Fruit fly (Drosophila melanogaster) whole organism, embryonic: Measurements from ENCODE around the gene Nplp3.
A peak's percentile ranks its signal among the peaks of the same experiment; 100 is the strongest.

ENCODE experiments used
- Ada2b ChIP-seq: fragments of 200-800 bp; sonication (Bioruptor generic); IDR thresholded peaks from 2 replicates; pipeline ENCODE4 v1.3.6; 2022; ENCODE audit warnings: missing biosample characterization, missing genetic modification characterization
- Awh ChIP-seq: fragments of 200-800 bp; sonication (Bioruptor generic); IDR thresholded peaks from 2 replicates; pipeline ENCODE4, ENCODE4 v1.3.6; 2022; ENCODE audit warnings: missing biosample characterization, missing genetic modification characterization
- Bgb ChIP-seq: fragments of 200-800 bp; sonication (Bioruptor generic); IDR thresholded peaks from 2 replicates; pipeline ENCODE4 v1.3.6; 2022; ENCODE audit warnings: missing biosample characterization, missing genetic modification characterization; ENCODE audit not compliant: partially characterized antibody
- CG12391 ChIP-seq: fragments of 200-800 bp; sonication (Bioruptor generic); optimal IDR thresholded peaks from 3 replicates; lab custom pipeline; 2018; ENCODE audit warnings: missing biosample characterization, mild to moderate bottlenecking, missing genetic modification characterization, moderate library complexity
- CG12769 ChIP-seq: fragments of 200-800 bp; sonication (Bioruptor generic); optimal IDR thresholded peaks from 2 replicates; lab custom pipeline; 2019; ENCODE audit warnings: missing biosample characterization, mild to moderate bottlenecking, missing genetic modification characterization, moderate library complexity
- CG13287 ChIP-seq: fragments of 200-800 bp; sonication (Bioruptor generic); IDR thresholded peaks from 2 replicates; pipeline ENCODE4 v1.3.6; 2022; ENCODE audit warnings: missing biosample characterization, missing genetic modification characterization; ENCODE audit not compliant: partially characterized antibody
- CG15514 ChIP-seq: fragments of 200-800 bp; sonication (Bioruptor generic); optimal IDR thresholded peaks from 3 replicates; lab custom pipeline; 2017; ENCODE audit warnings: missing biosample characterization, missing genetic modification characterization, mild to moderate bottlenecking, moderate library complexity, missing genetic modification reagents
- CG1602 ChIP-seq: fragments of 200-800 bp; sonication (Bioruptor generic); optimal IDR thresholded peaks from 3 replicates; lab custom pipeline; 2016; ENCODE audit warnings: missing biosample characterization, missing genetic modification characterization
- CG17186 ChIP-seq: fragments of 200-800 bp; sonication (Bioruptor generic); optimal IDR thresholded peaks from 3 replicates; lab custom pipeline; 2017; ENCODE audit warnings: missing biosample characterization, missing genetic modification reagents, missing genetic modification characterization
- CG30431 ChIP-seq: fragments of 200-800 bp; sonication (Bioruptor generic); optimal IDR thresholded peaks from 2 replicates; lab custom pipeline; 2017; ENCODE audit warnings: missing biosample characterization, missing genetic modification characterization
- CG3163 ChIP-seq: fragments of 200-800 bp; sonication (Bioruptor generic); optimal IDR thresholded peaks from 3 replicates; lab custom pipeline; 2016; ENCODE audit warnings: missing biosample characterization, missing genetic modification characterization
- CG4424 ChIP-seq: fragments of 200-800 bp; sonication (Bioruptor generic); optimal IDR thresholded peaks from 3 replicates; lab custom pipeline; 2016; ENCODE audit warnings: missing biosample characterization, missing genetic modification characterization
- CG4730 ChIP-seq: fragments of 200-800 bp; sonication (Bioruptor generic); IDR thresholded peaks from 2 replicates; pipeline ENCODE4 v1.3.6; 2022; ENCODE audit warnings: missing biosample characterization, missing genetic modification characterization
- CG5953 ChIP-seq: fragments of 200-800 bp; sonication (Bioruptor generic); IDR thresholded peaks from 2 replicates; pipeline ENCODE4 v1.3.6; 2022; ENCODE audit warnings: missing biosample characterization, missing genetic modification characterization
- CG7786 ChIP-seq: fragments of 200-800 bp; sonication (Bioruptor generic); optimal IDR thresholded peaks from 2 replicates; lab custom pipeline; 2016; ENCODE audit warnings: missing biosample characterization, missing genetic modification characterization
- CG7928 ChIP-seq: fragments of 200-800 bp; sonication (Bioruptor generic); optimal IDR thresholded peaks from 2 replicates; lab custom pipeline; 2017; ENCODE audit warnings: missing biosample characterization, mild to moderate bottlenecking, missing genetic modification characterization
- CG7963 ChIP-seq: fragments of 200-800 bp; sonication (Bioruptor generic); IDR thresholded peaks from 3 replicates; pipeline ENCODE4 v1.3.6; 2022; ENCODE audit warnings: missing biosample characterization, missing genetic modification characterization; ENCODE audit not compliant: partially characterized antibody
- CG8290 ChIP-seq, 3 experiments: fragments of 200-800 bp; sonication (Bioruptor generic); optimal IDR thresholded peaks; 2 replicates each; lab custom pipeline; 2016 to 2019; ENCODE audit warnings: missing biosample characterization in 3 of 3, missing genetic modification characterization in 3 of 3, mild to moderate bottlenecking in 2 of 3, moderate library complexity in 1 of 3
- CG9932 ChIP-seq: fragments of 200-800 bp; sonication (Bioruptor generic); IDR thresholded peaks from 2 replicates; pipeline ENCODE4 v1.3.6; 2022; ENCODE audit warnings: missing biosample characterization, missing genetic modification characterization
- D ChIP-seq, 2 experiments: fragments of 200-800 bp in 1 of 2; fragments of >200 bp in 1 of 2; sonication (Bioruptor generic) in 1 of 2; optimal IDR thresholded peaks; 2 replicates in 1 of 2; 3 replicates in 1 of 2; lab custom pipeline; 2017; ENCODE audit warnings: mild to moderate bottlenecking in 1 of 2, missing biosample characterization in 1 of 2, missing genetic modification characterization in 1 of 2, missing genetic modification reagents in 1 of 2
- D19A ChIP-seq: fragments of 200-800 bp; optimal IDR thresholded peaks from 3 replicates; lab custom pipeline; 2019; ENCODE audit warnings: missing biosample characterization, mild to moderate bottlenecking, missing genetic modification characterization, moderate library complexity
- Dip2 ChIP-seq: fragments of 200-800 bp; sonication (Bioruptor generic); IDR thresholded peaks from 2 replicates; pipeline ENCODE4 v1.3.6; 2022; ENCODE audit warnings: missing biosample characterization, missing genetic modification characterization
- E2f2 ChIP-seq: fragments of 200-800 bp; sonication (Bioruptor generic); IDR thresholded peaks from 2 replicates; pipeline ENCODE4 v1.3.6; 2022; ENCODE audit warnings: missing biosample characterization, missing genetic modification characterization
- Eip74EF ChIP-seq, 2 experiments: fragments of 200-800 bp in 1 of 2; fragments of >200 bp in 1 of 2; sonication (Bioruptor generic) in 1 of 2; optimal IDR thresholded peaks; 2 replicates each; lab custom pipeline; 2017 to 2019; ENCODE audit warnings: missing biosample characterization in 2 of 2, missing genetic modification characterization in 2 of 2, mild to moderate bottlenecking in 1 of 2, moderate library complexity in 1 of 2
- Gsc ChIP-seq: fragments of 200-800 bp; sonication (Bioruptor generic); IDR thresholded peaks from 2 replicates; pipeline ENCODE4 v1.3.6; 2022; ENCODE audit warnings: missing biosample characterization, missing genetic modification characterization
- HmgD ChIP-seq: fragments of 200-800 bp; sonication (Bioruptor generic); optimal IDR thresholded peaks from 3 replicates; lab custom pipeline; 2016; ENCODE audit warnings: missing biosample characterization, missing genetic modification characterization
- Med ChIP-seq: fragments of 200-800 bp; sonication (Bioruptor generic); peaks from one replicate; lab custom pipeline; 2016; ENCODE audit warnings: missing biosample characterization, missing genetic modification characterization, mild to moderate bottlenecking, inconsistent platforms, moderate library complexity
- NFAT ChIP-seq: fragments of 200-800 bp; sonication (Bioruptor generic); IDR thresholded peaks from 2 replicates; pipeline ENCODE4 v1.3.6; 2022; ENCODE audit warnings: missing biosample characterization, missing genetic modification characterization
- Rfx ChIP-seq: fragments of 200-800 bp; sonication (Bioruptor generic); IDR thresholded peaks from 2 replicates; pipeline ENCODE4 v1.3.6; 2022; ENCODE audit warnings: missing biosample characterization, missing genetic modification characterization
- Sry-β ChIP-seq: fragments of 200-800 bp; sonication (Bioruptor generic); optimal IDR thresholded peaks from 2 replicates; lab custom pipeline; 2018; ENCODE audit warnings: missing biosample characterization, mild to moderate bottlenecking, missing genetic modification characterization, moderate library complexity
- Usf ChIP-seq: fragments of 200-800 bp; sonication (Bioruptor generic); optimal IDR thresholded peaks from 2 replicates; lab custom pipeline; 2017; ENCODE audit warnings: missing genotype, missing biosample characterization, missing genetic modification characterization
- abd-A ChIP-seq: fragments of 200-800 bp; sonication (Bioruptor generic); optimal IDR thresholded peaks from 3 replicates; lab custom pipeline; 2019; ENCODE audit warnings: missing biosample characterization, mild to moderate bottlenecking, missing genetic modification characterization, moderate library complexity
- ase ChIP-seq: fragments of 200-800 bp; sonication (Bioruptor generic); IDR thresholded peaks from 3 replicates; pipeline ENCODE4 v1.3.6; 2022; ENCODE audit warnings: missing biosample characterization, missing genetic modification characterization
- bsh ChIP-seq, 2 experiments: fragments of 200-800 bp; sonication (Bioruptor generic); optimal IDR thresholded peaks; 2 replicates each; lab custom pipeline; 2017 to 2018; ENCODE audit warnings: mild to moderate bottlenecking in 2 of 2, missing biosample characterization in 2 of 2, missing genetic modification characterization in 2 of 2, moderate library complexity in 1 of 2
- dimm ChIP-seq: fragments of 200-800 bp; sonication (Bioruptor generic); IDR thresholded peaks from 2 replicates; pipeline ENCODE4 v1.3.6; 2022; ENCODE audit warnings: missing biosample characterization, missing genetic modification characterization
- esg ChIP-seq: fragments of 200-800 bp; sonication (Bioruptor generic); conservative IDR thresholded peaks from 2 replicates; pipeline ENCODE4 v1.3.6; 2022; ENCODE audit warnings: missing biosample characterization, missing genetic modification characterization
- ftz-f1 ChIP-seq: fragments of 200-800 bp; sonication (Bioruptor generic); optimal IDR thresholded peaks from 2 replicates; lab custom pipeline; 2016; ENCODE audit warnings: missing biosample characterization, missing genetic modification characterization
- grau ChIP-seq: fragments of 200-800 bp; optimal IDR thresholded peaks from 3 replicates; lab custom pipeline; 2019; ENCODE audit warnings: missing biosample characterization, mild to moderate bottlenecking, missing genetic modification characterization, moderate library complexity
- hb ChIP-seq: fragments of 200-800 bp; sonication (Bioruptor generic); IDR thresholded peaks from 3 replicates; pipeline ENCODE4 v1.3.6; 2022; ENCODE audit warnings: missing biosample characterization, missing genetic modification characterization; ENCODE audit not compliant: partially characterized antibody
- her ChIP-seq: fragments of 200-800 bp; sonication (Bioruptor generic); optimal IDR thresholded peaks from 2 replicates; lab custom pipeline; 2016; ENCODE audit warnings: missing biosample characterization, missing genetic modification characterization
- odd ChIP-seq: fragments of 200-800 bp; sonication (Bioruptor generic); optimal IDR thresholded peaks from 2 replicates; lab custom pipeline; 2017; ENCODE audit warnings: missing biosample characterization, mild to moderate bottlenecking, missing genetic modification characterization
- otp ChIP-seq: fragments of 200-800 bp; sonication (Bioruptor generic); IDR thresholded peaks from 3 replicates; pipeline ENCODE4, ENCODE4 v1.3.6; 2022; ENCODE audit warnings: missing biosample characterization, missing genetic modification characterization
- pho ChIP-seq: fragments of 200-800 bp; sonication (Bioruptor generic); optimal IDR thresholded peaks from 2 replicates; lab custom pipeline; 2016; ENCODE audit warnings: missing biosample characterization, missing genetic modification characterization
- pzg ChIP-seq: fragments of 200-800 bp; sonication (Bioruptor generic); optimal IDR thresholded peaks from 3 replicates; lab custom pipeline; 2018; ENCODE audit warnings: missing biosample characterization, mild to moderate bottlenecking, missing genetic modification characterization, moderate library complexity
- unc-4 ChIP-seq: fragments of 200-800 bp; sonication (Bioruptor generic); IDR thresholded peaks from 2 replicates; pipeline ENCODE4 v1.3.6; 2022; ENCODE audit warnings: missing biosample characterization, missing genetic modification characterization; ENCODE audit not compliant: partially characterized antibody
- vvl ChIP-seq: fragments of 200-800 bp; sonication (Bioruptor generic); IDR thresholded peaks from 2 replicates; pipeline ENCODE4 v1.3.6; 2022; ENCODE audit warnings: missing biosample characterization, missing genetic modification characterization
- zen2 ChIP-seq: fragments of 200-800 bp; sonication (Bioruptor generic); IDR thresholded peaks from 3 replicates; pipeline ENCODE4 v1.3.6; 2022; ENCODE audit warnings: missing biosample characterization, missing genetic modification characterization; ENCODE audit not compliant: partially characterized antibody

Nplp3 gene

DNA sequence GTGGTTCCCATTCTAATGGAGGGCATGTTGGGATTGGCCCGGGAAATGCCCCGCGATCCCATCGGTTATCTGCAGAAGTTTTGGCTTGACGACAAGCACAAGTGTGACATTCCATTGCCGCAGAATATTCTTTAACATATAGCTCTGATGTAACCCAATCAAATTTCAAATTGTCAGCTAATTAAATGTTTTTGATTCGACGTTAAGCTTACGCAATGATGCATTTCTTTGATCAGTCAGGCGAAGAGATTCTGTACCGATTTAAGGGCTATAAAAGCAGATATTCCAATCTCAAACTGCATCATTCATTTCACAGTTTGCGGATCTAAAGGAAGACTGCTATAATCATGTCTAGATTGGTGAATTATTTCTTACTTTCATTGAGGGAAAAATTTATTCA is 13.8 kb downstream of the Nplp3 start, which contains the start of gene retinin:
Gene retinin (plus strand): TSS at position 301 of the 400 bp plus-strand sequence.
- TF ChIP-seq her (GFP tag; lab: Kevin White, UChicago) (no peak), D (optimal IDR thresholded peaks at IDR 0.05; lab: Kevin White, UChicago) (no peak), D (GFP tag; optimal IDR thresholded peaks at IDR 0.05; lab: Kevin White, UChicago) (no peak), Gsc (GFP tag; lab: Robert Waterston, UW) (no peak), CG12391 (tag; lab: Kevin White, UChicago) (no peak), otp (GFP tag; lab: Robert Waterston, UW) (no peak), CG30431 (no peak), Rfx (GFP tag; lab: Robert Waterston, UW) (no peak), CG5953 (GFP tag; lab: Robert Waterston, UW) (no peak), CG7963 (GFP tag; lab: Robert Waterston, UW) (no peak), Dip2 (no peak), NFAT (no peak), Ada2b (GFP tag; lab: Robert Waterston, UW) (no peak), odd (GFP tag; lab: Kevin White, UChicago) (no peak), CG1602 (GFP tag; lab: Kevin White, UChicago) (no peak), unc-4 (GFP tag; lab: Robert Waterston, UW) (no peak)

DNA sequence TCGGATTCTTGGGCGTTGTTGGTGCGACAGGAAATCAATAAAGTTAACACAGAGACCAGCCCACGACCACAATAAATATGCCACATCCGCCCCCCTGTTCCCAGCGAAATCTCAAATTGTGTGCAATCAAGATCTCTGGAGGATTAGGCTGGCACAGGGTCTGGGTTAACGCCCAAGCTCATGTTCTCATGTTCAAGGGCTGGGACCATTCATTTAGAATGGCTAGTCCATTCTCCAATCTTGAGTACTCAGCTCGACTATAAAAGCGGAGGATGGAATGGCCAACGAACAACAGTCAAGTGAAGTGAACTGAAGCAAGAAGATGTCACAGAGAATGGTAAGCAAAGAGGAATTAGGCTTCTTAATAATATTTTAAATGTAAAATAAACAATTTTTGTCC is 15.2 kb downstream of the Nplp3 start, which contains the start of gene CG13056:
Gene CG13056 (plus strand): TSS at position 301 of the 400 bp plus-strand sequence.
- TF ChIP-seq grau (tag; lab: Kevin White, UChicago) (no peak), abd-A (tag; lab: Kevin White, UChicago) (no peak), CG9932 (GFP tag; lab: Robert Waterston, UW) (no peak), Sry-β (GFP tag; lab: Kevin White, UChicago) (no peak), pho (no peak), Dip2 (no peak), hb (GFP tag; lab: Robert Waterston, UW) (no peak), CG7786 (GFP tag; lab: Kevin White, UChicago) (no peak), ase (no peak), HmgD (GFP tag; lab: Kevin White, UChicago) (no peak), CG3163 (GFP tag; lab: Kevin White, UChicago) (no peak)

DNA sequence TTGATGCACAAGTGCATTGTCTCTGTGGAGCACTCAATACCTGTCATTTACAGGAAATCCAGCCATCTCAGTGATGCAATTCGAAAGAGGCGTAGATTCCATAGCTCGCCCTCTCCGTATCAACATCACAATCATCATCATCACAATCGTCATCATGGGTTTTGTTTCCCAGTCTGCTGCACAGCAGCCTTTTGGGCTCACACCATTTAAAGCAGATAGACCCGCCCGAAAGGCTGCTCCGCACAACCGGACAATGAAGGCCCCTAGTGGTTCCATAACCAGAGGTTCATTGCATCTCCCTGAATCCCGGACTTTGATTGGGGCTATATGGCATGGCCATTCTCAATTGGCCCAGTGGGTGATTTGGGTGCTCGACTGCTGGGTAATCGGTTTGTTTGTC is 17.1 kb downstream of the Nplp3 start:
- TF ChIP-seq CG8290 (GFP tag; optimal IDR thresholded peaks at IDR 0.05; lab: Kevin White, UChicago) (no peak), CG8290 (tag; optimal IDR thresholded peaks at IDR 0.05; lab: Kevin White, UChicago) (peak in 1 of 2 experiments; percentile 31), CG13287 (peak; percentile 45; the same call in 1 of the 2 replicates), CG17186 (GFP tag; lab: Kevin White, UChicago) (no peak), Bgb (GFP tag; lab: Robert Waterston, UW) (peak; percentile 18; the same call in 1 of the 2 replicates), E2f2 (GFP tag; lab: Robert Waterston, UW) (peak; percentile 9; the same call in 1 of the 2 replicates), dimm (GFP tag; lab: Robert Waterston, UW) (no peak), bsh (GFP tag; optimal IDR thresholded peaks at IDR 0.05; lab: Kevin White, UChicago) (no peak), ftz-f1 (GFP tag; lab: Kevin White, UChicago) (peak; percentile 44), Med (peak; percentile 75), CG4424 (GFP tag; lab: Kevin White, UChicago) (no peak), CG12769 (tag; lab: Kevin White, UChicago) (peak; percentile 46), esg (GFP tag; lab: Robert Waterston, UW) (no peak), Eip74EF (GFP tag; optimal IDR thresholded peaks at IDR 0.05; lab: Kevin White, UChicago) (no peak), Usf (no peak), D19A (tag; lab: Kevin White, UChicago) (no peak), CG15514 (GFP tag; lab: Kevin White, UChicago) (peak; percentile 96), pzg (GFP tag; lab: Kevin White, UChicago) (no peak), CG4730 (no peak), zen2 (GFP tag; lab: Robert Waterston, UW) (0 out of 3 replicates have a peak, but pooled peaks have one; percentile 13), CG7928 (GFP tag; lab: Kevin White, UChicago) (no peak), vvl (GFP tag; lab: Robert Waterston, UW) (peak; percentile 24; the same call in 1 of the 2 replicates), Awh (GFP tag; lab: Robert Waterston, UW) (no peak)
